Fruit fly (Drosophila melanogaster): ENCODE measurements around the gene CG31465.

The CG31465 gene

DNA sequence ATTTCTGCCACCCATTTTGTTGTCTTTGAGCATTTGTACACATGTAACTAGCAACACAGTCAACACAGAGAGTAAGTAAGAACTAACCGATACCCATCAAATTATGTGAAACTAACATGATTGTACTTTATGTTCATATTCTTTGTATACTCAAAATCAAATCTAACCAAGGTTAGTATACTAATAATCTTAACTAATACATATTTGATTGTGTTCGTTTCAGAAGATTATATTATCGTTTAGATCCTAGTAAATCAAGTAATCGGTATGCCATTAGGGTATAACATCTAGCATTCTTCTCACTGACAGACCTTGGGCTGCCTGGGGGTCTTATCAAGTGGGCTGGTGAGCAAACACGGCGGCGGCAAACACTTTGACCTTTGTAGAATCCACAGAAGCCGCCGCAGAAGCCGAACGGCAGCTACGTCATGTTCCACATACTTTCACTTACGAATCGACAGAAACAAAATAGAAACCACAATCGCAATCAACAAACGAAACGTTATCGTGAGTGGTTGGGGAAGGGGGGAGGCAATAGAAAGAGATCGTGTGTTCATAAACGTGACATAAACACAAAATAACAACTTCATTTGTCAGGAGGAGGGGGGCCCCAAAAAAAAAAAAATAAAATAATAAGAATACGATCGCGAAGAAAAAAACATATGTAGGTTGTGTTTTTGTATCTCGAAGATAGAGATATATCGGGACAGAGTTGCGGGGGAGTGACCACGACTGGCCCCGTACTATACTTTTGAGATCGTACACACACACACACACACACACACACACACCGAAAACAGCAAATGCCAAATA, 45.0 kb upstream of the CG31465 start (continued):
- TF ChIP-seq CG34422 (GFP tag; IDR thresholded peaks at IDR 0.05) = no peak
- TF ChIP-seq CG15479 (GFP tag; optimal IDR thresholded peaks at IDR 0.05) = no peak
- no peak for TF ChIP-seq gcm (GFP tag; optimal IDR thresholded peaks at IDR 0.05)
- no peak for TF ChIP-seq CG3065 (GFP tag; optimal IDR thresholded peaks at IDR 0.05)
- TF ChIP-seq B-H1 (GFP tag; IDR thresholded peaks at IDR 0.05) = no peak
- no peak for TF ChIP-seq CG17612 (GFP tag; IDR thresholded peaks at IDR 0.05)
- TF ChIP-seq CG34376 (GFP tag; optimal IDR thresholded peaks at IDR 0.05) = no peak
- peak; percentile 24 for TF ChIP-seq gem (tag; optimal IDR thresholded peaks at IDR 0.05)
- no peak for TF ChIP-seq CG18476 (GFP tag; optimal IDR thresholded peaks at IDR 0.05)
- no peak for TF ChIP-seq HLH3B (GFP tag; IDR thresholded peaks at IDR 0.05)
- no peak for TF ChIP-seq CG34224 (GFP tag; IDR thresholded peaks at IDR 0.05; ENCODE audit: partially characterized antibody)
- no peak for TF ChIP-seq CG33213 (GFP tag; optimal IDR thresholded peaks at IDR 0.05)
- TF ChIP-seq CG14050 (GFP tag; IDR thresholded peaks at IDR 0.05) = no peak
- no peak for TF ChIP-seq bsh (GFP tag; optimal IDR thresholded peaks at IDR 0.05)
- TF ChIP-seq CG5245 (GFP tag; optimal IDR thresholded peaks at IDR 0.05) = no peak
- TF ChIP-seq Eip74EF (GFP tag; optimal IDR thresholded peaks at IDR 0.05) = no peak
- no peak for TF ChIP-seq CG11456 (GFP tag; IDR thresholded peaks at IDR 0.05)
- no peak for TF ChIP-seq lov (optimal IDR thresholded peaks at IDR 0.05)
- TF ChIP-seq lov (GFP tag; IDR thresholded peaks at IDR 0.05) = 0 out of 3 replicates have a peak, but pooled peaks have one; percentile 32
- no peak for TF ChIP-seq slou (GFP tag; optimal IDR thresholded peaks at IDR 0.05)
- no peak for TF ChIP-seq TFAM (GFP tag; optimal IDR thresholded peaks at IDR 0.05)
- TF ChIP-seq CG5953 (GFP tag; IDR thresholded peaks at IDR 0.05) = 0 out of 2 replicates have a peak, but pooled peaks have one; percentile 14
- TF ChIP-seq CG14441 (GFP tag; IDR thresholded peaks at IDR 0.05) = no peak
- TF ChIP-seq CG31388 (GFP tag; optimal IDR thresholded peaks at IDR 0.05) = no peak
- TF ChIP-seq Trl (optimal IDR thresholded peaks at IDR 0.05) = no peak
- no peak for TF ChIP-seq Trl (GFP tag; optimal IDR thresholded peaks at IDR 0.05)
- TF ChIP-seq CG4820 (GFP tag; optimal IDR thresholded peaks at IDR 0.05) = no peak
- TF ChIP-seq dimm (GFP tag; IDR thresholded peaks at IDR 0.05) = no peak
- TF ChIP-seq Med (GFP tag) = peak; percentile 30
- TF ChIP-seq CG6854 (GFP tag; optimal IDR thresholded peaks at IDR 0.05) = no peak
- no peak for TF ChIP-seq Taf1 (GFP tag; IDR thresholded peaks at IDR 0.05)
- no peak for TF ChIP-seq Sox100B (GFP tag; optimal IDR thresholded peaks at IDR 0.05)
- no peak for TF ChIP-seq CG10274 (GFP tag; optimal IDR thresholded peaks at IDR 0.05)
- TF ChIP-seq yki (optimal IDR thresholded peaks at IDR 0.05) = no peak
- no peak for TF ChIP-seq pnt (GFP tag; optimal IDR thresholded peaks at IDR 0.05)
- peak; percentile 65 for TF ChIP-seq dmrt11E (tag; optimal IDR thresholded peaks at IDR 0.05)
- no peak for TF ChIP-seq tgo (GFP tag; IDR thresholded peaks at IDR 0.05)
- no peak for TF ChIP-seq br (optimal IDR thresholded peaks at IDR 0.05)
- TF ChIP-seq vvl (GFP tag; IDR thresholded peaks at IDR 0.05) = peak; percentile 12; the same call in 1 of the 2 replicates
- no peak for TF ChIP-seq tin (GFP tag; optimal IDR thresholded peaks at IDR 0.05)
- no peak for TF ChIP-seq Mad (GFP tag; optimal IDR thresholded peaks at IDR 0.05)
- TF ChIP-seq corto (GFP tag; optimal IDR thresholded peaks at IDR 0.05) = no peak
- TF ChIP-seq ind (GFP tag; optimal IDR thresholded peaks at IDR 0.05) = no peak
- no peak for TF ChIP-seq CG7928 (GFP tag; optimal IDR thresholded peaks at IDR 0.05)
- TF ChIP-seq ftz-f1 (GFP tag; optimal IDR thresholded peaks at IDR 0.05) = peak; percentile 39
- TF ChIP-seq tap (tag; optimal IDR thresholded peaks at IDR 0.05) = no peak
- TF ChIP-seq CG18262 (tag; optimal IDR thresholded peaks at IDR 0.05) = peak; percentile 29
- TF ChIP-seq Ssrp (tag; optimal IDR thresholded peaks at IDR 0.05) = no peak
- TF ChIP-seq CG14860 (GFP tag; IDR thresholded peaks at IDR 0.05; ENCODE audit: partially characterized antibody) = peak; percentile 32; the same call in 1 of the 3 replicates
- peak; percentile 29 for TF ChIP-seq CG3838 (GFP tag; optimal IDR thresholded peaks at IDR 0.05)
- TF ChIP-seq Fer2 (tag; optimal IDR thresholded peaks at IDR 0.05) = no peak
